Fruit fly (Drosophila melanogaster) S2 (cell line): ENCODE data around the gene Idh3a.

ENCODE experiments used
- CG8478 ChIP-seq: fragments of >200 bp; optimal IDR thresholded peaks from 2 replicates; lab custom pipeline; 2018
- CTCF ChIP-seq, 2 experiments: fragments of >200 bp; optimal IDR thresholded peaks; 2 replicates each; lab custom pipeline; 2018

Gene Idh3a

DNA sequence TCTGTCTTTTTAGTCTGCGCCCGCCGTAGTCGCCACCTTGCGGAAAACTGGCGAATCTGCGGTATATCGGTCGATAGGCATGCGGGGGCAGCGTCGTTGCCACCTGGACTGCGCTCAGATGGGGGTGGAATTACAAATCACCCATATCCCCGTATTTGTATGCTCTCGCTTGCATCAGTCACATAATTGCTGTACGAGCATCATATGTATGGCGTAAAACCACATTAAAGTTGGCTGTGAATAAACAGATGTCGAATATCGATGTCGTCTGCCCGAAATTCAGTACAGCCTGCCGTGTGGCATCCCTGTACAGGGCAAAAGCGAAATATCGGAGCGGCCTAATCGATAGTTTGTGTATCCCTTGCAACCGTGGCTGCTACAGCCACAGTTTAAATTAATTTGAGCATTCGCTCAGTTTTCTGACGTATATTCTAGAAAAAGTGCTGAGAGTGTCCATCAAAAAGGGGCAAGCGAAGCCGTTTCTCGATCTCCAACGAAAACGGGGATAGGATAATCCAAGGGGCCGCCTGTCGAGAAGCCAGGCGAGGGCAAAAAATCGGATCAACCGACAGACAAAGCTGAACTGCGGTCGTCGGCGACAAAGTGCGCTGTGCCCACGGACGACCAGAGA, at the start of gene Idh3a, which contains the start of gene CoRest:
Gene Idh3a (minus strand): TSS at position 58 of the 631 bp plus-strand sequence.
Gene CoRest (plus strand): TSS at position 177 of the 631 bp plus-strand sequence.
- TF ChIP-seq CTCF (optimal IDR thresholded peaks at IDR 0.05; lab: Kevin White, UChicago) (peak; percentile 83 to 92), CG8478 (no peak)

- TF ChIP-seq CTCF (optimal IDR thresholded peaks at IDR 0.05; lab: Kevin White, UChicago) (no peak), CG8478 (no peak)
Measured at dm6 chrX:19565714-19566316, 44.2 kb upstream of the Idh3a start, which contains the start of the genes Grip84 and car. Gene Grip84, minus strand, starts transcription at chrX:19565764. Gene car, plus strand, starts transcription at chrX:19566019.

dm6 chrX:19549570-19549969, 28.0 kb upstream of the Idh3a start:
- no peak for TF ChIP-seq CG8478
- TF ChIP-seq CTCF (optimal IDR thresholded peaks at IDR 0.05; lab: Kevin White, UChicago): no peak

- TF ChIP-seq CTCF (optimal IDR thresholded peaks at IDR 0.05; lab: Kevin White, UChicago) (no peak), CG8478 (no peak)
Measured at dm6 chrX:19548438-19548837, 26.8 kb upstream of the Idh3a start.

DNA sequence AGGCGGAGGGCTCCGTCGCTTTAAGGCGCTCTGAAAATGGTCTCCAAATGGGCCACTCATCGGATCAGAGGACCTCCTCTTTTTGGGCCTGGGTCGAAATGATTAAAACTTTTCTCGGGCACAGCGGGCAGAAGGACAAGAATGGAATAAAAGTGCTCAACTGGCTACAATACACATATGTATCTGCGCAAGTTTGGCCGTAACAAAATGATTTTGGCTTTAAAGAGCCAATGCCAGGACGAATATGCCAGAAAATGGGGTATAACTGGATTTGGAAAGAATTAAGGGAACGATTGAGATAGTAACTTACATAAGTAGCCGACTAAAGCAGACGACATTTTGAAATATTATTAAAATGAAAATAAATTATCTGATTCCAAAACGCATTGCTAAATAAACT, 25.8 kb upstream of the Idh3a start, which contains the start of gene CG32532:
Gene CG32532 (minus strand): TSS at position 101 of the 400 bp plus-strand sequence.
- TF ChIP-seq CG8478 (no peak), CTCF (optimal IDR thresholded peaks at IDR 0.05; lab: Kevin White, UChicago) (no peak)

DNA sequence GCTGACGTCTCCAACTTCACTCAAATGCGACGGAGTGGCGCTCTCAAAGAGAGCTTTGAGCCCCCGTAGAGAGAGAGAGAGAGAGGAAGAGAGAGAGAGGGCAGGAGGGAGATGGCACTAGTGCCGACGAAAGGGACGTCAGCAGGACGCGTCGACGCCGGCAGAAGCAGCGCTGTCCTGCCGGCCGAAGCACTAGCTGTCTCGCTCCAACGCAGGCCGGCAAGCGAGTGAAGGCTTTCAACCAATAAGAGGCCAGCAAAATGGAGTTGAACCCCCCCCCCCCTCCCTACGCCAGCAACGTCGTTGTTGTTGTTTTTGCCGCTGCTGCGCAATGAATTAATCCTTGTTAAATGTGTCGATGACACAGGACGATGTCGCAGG, 25.0 kb upstream of the Idh3a start:
- TF ChIP-seq CTCF (optimal IDR thresholded peaks at IDR 0.05; lab: Kevin White, UChicago) (peak in 1 of 2 experiments; percentile 49), CG8478 (no peak)

DNA sequence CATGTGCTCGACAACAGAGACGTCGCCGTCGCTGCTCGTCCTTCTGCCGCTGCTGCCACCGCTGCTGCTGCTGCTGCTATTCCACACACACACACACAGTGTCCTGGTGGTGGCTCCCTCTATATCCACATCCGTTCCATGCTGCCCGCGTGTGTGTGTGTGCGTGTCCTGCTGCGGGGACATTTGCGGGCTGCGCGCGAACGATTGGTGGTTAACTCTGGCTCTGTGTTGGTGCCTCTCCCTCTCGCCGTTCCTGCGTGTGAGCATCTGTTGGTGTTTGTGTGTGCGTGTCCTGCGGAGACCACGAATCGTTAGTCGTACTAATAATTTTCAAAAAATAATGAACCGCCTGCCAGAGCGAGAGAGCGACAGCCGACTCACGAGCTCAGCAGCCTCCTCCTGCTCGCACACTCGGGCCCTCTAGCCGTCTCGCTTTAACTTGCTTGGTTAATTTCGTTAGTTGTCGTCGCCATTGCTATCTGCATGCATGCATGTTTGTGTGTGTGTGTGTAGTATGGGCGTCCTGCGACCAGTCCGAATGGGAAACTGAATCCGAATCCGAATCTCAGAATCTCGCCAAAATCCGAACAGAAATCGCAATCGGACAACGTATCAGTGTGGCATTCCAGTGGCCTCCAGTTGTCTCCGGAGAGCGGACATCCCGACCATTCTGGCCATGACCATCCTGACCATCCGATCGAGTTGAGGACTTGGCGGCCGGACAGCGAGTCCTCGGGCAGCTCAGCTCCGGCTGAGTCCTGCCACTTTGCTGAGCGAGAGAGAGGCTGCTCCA, 24.5 kb upstream of the Idh3a start:
- no peak for TF ChIP-seq CG8478
- peak; percentile 64 to 80 for TF ChIP-seq CTCF (optimal IDR thresholded peaks at IDR 0.05; lab: Kevin White, UChicago)

dm6 chrX:19535394-19535793, 13.8 kb upstream of the Idh3a start:
- no peak for TF ChIP-seq CTCF (optimal IDR thresholded peaks at IDR 0.05; lab: Kevin White, UChicago)

DNA sequence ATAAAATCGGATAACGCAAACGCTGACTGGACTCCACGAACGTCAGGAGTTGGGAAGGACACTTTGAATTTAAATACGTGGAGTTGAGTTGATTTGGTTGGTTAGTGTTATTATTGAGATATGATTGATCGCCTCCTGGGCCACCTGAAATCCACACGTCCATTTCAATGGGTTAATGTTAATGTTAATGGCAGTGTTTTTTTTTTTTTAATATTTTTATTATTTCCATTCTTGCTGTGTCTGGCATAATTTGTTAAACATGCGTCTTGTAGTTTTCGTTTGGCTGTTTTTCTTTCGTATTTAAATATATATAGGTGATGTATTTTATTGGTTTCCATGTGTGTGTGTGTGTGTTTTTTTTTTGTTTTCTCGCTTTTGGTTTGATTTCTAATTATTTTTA, 10.0 kb upstream of the Idh3a start, which contains the start of gene CG12231:
Gene CG12231 (minus strand): TSS at position 101 of the 400 bp plus-strand sequence.
- TF ChIP-seq CG8478: no peak
- TF ChIP-seq CTCF (optimal IDR thresholded peaks at IDR 0.05; lab: Kevin White, UChicago): no peak

DNA sequence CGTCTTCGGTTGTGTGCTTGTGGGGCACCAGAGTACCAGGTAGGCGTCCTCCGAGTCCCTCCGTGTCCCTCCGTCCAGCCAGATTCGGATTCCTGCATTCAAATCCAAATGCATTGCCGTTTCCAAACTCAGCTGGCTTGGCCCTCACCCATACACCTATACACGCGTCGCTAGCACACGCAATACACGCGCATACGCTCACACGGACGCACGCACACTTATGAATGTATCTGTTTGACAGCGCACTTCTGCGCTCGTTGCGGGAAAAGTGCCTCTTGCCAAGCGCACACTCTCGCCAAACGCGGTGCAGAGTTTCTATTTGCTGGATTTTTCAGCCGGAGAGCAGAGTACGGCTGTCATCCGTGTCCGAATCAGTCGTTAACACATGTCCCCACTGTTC, 987 bp upstream of the Idh3a start:
- TF ChIP-seq CTCF (optimal IDR thresholded peaks at IDR 0.05; lab: Kevin White, UChicago) (no peak), CG8478 (no peak)

DNA sequence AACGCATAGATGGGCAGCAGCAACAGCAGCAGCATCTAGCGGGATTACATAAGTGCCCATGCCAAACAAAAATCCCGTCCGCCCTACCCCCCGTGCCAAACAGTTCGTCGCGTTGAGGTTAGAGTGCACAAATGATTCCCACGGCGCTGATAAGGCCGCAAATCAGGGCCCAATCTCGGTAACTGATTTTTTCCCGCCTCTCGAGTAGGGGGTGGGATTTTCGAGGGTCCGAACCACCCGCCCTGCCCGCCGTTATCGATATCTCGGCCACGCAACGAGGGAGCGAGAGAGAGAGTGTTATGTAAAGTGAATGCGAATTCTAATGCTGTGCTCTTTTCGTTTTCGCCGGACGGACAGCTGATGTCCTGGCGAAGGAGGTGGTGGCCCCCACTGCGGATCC, 722 bp downstream of the Idh3a start:
- no peak for TF ChIP-seq CTCF (optimal IDR thresholded peaks at IDR 0.05; lab: Kevin White, UChicago)
- TF ChIP-seq CG8478: no peak

- TF ChIP-seq CTCF (optimal IDR thresholded peaks at IDR 0.05; lab: Kevin White, UChicago): peak in 1 of 2 experiments; percentile 11
- no peak for TF ChIP-seq CG8478
Measured at dm6 chrX:19520376-19520775, 1.2 kb downstream of the Idh3a start.

- TF ChIP-seq CTCF (optimal IDR thresholded peaks at IDR 0.05; lab: Kevin White, UChicago): no peak
- TF ChIP-seq CG8478: no peak
Measured at dm6 chrX:19510204-19510603, 11.4 kb downstream of the Idh3a start.

- TF ChIP-seq CTCF (optimal IDR thresholded peaks at IDR 0.05; lab: Kevin White, UChicago): peak; percentile 36 to 46
- TF ChIP-seq CG8478: no peak
Measured at dm6 chrX:19505334-19506185, 16.1 kb downstream of the Idh3a start.
